Fruit fly (Drosophila melanogaster) S2 (cell line): ENCODE data around the gene Mtr4.
A peak's percentile ranks its signal among the peaks of the same experiment; 100 is the strongest.
"Not testable (repeated sequence)": the region's sequence is repeated elsewhere in the genome, so short reads cannot be mapped to it uniquely, and the experiment has no call there.

Experiments used
- CG8478 ChIP-seq: fragments of >200 bp; optimal IDR thresholded peaks from 2 replicates; lab custom pipeline; 2018
- CTCF ChIP-seq, 2 experiments: fragments of >200 bp; optimal IDR thresholded peaks; 2 replicates each; lab custom pipeline; 2018

Mtr4 gene

DNA sequence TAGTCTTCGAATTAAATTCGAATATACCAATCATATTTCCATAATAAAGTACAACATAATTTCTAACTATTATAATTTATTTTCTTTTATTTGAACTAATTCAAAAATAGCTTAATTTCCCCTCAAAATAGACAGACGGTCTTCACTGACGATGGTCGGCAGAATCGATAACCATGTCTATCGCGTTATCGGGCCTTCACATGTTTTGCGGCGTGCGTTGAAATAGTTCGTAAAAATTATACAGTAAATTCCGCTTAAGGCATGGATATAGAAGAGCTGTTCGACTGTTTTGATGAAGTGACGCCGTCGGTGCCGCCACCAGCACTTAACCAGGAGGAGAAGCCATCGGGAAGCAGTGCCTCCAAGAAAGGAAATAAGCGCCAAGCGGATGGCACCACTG, at the start of gene Mtr4:
Mtr4 (plus strand) TSS at position 168 of the 400 bp plus-strand sequence.
- TF ChIP-seq CG8478 (lab: Kevin White, UChicago), result no peak

DNA sequence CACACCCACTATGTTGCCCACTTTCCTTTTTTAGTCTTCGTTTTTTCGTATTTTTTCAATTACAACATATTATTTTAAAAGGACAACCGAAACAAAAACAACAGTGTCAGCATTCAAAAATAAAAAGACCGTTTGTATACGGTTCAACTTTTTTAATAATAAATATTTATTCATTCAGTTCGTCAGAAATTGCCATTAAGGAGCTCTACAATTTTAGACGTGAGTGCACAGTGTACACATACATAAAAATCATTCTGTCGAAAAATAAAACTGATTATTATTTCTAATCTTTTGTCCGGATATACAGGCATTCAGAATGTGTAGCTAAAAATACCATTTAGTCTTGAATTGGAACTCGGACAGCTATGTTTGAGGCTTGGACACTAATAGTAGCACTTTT, 47.2 kb upstream of the Mtr4 start, which contains the start of gene CG31827:
CG31827 (plus strand) TSS at position 301 of the 400 bp plus-strand sequence.
- TF ChIP-seq CG8478 (lab: Kevin White, UChicago); CTCF (optimal IDR thresholded peaks at IDR 0.05; lab: Kevin White, UChicago): not testable (repeated sequence)

DNA sequence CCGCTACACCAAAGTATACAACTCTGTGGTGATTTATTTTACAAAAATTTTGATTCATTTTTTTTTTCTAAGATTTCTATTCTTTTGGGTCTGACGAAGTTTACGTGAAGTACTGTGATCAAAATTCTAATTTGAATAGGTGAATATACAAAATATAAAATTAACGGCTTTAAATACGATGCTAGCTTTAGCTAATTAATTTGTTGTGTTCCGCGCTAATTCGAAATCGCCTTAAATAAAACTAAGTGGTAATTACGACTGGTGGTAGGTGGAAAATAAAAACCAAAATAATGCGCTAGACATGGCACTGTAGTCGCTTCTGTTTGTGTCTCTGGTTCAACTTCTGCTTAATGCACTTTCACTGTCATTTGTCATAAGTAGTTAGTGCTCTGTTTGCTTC, 41.1 kb upstream of the Mtr4 start, which contains the start of gene CG43924:
CG43924 (minus strand) TSS at position 101 of the 400 bp plus-strand sequence.
- not testable (repeated sequence) for TF ChIP-seq CTCF (optimal IDR thresholded peaks at IDR 0.05; lab: Kevin White, UChicago); CG8478 (lab: Kevin White, UChicago)

DNA sequence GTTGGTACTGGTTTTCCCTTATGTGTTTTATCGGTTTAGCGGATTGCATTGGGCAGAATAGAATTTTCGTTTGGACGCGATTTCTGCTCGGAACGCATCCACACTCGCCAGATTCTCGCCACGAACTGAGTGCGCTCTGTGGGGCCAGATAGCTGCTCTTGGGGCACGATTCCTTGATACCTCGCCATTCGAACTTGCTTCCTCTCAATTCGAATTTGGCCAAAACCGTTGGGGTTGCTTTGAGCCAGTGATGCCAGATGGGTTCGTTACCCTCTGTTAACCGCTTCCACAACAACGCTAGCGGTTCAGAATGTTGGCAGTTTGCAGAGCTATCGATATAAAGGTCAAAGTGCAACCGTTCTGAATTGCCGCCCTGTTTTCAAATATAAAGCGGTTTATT, 33.9 kb upstream of the Mtr4 start, which contains the start of gene stol:
stol (minus strand) TSS at position 101 of the 400 bp plus-strand sequence.
- TF ChIP-seq CTCF (optimal IDR thresholded peaks at IDR 0.05; lab: Kevin White, UChicago); CG8478 (lab: Kevin White, UChicago): not testable (repeated sequence)

DNA sequence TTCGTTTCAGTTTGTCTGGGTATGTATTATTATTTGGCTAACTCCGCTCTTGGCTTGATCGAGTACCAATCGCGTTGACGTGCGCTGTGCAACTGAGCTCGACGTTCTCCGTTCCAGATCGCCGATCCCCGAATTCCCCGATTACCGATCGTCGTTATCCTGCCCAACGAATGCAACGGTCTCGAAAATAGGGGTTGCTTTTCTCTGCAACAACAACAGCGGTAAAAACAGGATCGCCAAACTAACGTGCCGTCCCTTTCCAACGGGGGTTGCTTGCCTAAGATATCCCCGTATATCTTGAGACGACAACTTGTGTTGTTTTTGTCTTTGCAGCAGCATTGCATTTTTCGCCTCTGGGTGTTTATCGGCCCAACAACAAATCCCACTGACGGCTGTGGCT, 20.4 kb upstream of the Mtr4 start:
- TF ChIP-seq CG8478 (lab: Kevin White, UChicago) (no peak), CTCF (optimal IDR thresholded peaks at IDR 0.05; lab: Kevin White, UChicago) (no peak)

DNA sequence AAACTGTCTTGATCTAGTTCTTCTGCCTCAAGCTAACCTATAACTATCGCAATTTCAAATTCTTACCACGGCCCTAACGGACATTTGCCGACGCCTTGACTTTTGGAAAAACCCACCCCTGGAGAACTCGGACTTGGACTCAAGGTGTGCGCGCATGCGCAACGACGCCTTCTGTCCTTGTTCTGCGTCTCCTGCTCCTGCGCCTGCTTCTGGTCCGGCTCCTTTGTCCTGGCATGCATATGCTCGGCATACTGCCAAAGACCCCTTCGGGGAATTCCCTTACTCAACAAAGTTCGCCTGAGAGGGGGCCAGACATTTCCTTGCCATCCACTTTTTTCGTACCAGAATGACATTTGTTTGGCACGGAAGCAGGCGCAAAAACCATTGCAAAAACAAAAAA, 16.1 kb upstream of the Mtr4 start:
- no peak for TF ChIP-seq CTCF (optimal IDR thresholded peaks at IDR 0.05; lab: Kevin White, UChicago)
- TF ChIP-seq CG8478 (lab: Kevin White, UChicago), result no peak

DNA sequence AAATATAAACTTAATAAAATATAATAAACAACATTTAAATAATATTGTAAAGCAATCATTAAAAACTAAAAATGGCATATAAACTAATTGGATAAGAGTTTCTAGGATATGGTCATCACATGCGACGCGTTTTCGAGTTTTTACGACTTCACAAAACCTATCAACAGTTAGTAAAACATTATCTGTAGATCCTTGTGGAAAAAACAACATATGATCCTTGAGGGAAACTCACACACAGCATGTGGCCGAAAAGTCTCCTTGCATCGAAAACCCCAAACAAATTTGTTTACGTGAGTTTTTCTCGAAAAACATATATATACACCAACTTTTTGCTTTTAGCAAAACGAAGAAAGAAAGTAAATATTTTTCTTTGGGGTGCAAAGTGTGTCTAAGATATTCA, 11.1 kb upstream of the Mtr4 start:
- no peak for TF ChIP-seq CTCF (optimal IDR thresholded peaks at IDR 0.05; lab: Kevin White, UChicago)
- TF ChIP-seq CG8478 (lab: Kevin White, UChicago), result no peak

DNA sequence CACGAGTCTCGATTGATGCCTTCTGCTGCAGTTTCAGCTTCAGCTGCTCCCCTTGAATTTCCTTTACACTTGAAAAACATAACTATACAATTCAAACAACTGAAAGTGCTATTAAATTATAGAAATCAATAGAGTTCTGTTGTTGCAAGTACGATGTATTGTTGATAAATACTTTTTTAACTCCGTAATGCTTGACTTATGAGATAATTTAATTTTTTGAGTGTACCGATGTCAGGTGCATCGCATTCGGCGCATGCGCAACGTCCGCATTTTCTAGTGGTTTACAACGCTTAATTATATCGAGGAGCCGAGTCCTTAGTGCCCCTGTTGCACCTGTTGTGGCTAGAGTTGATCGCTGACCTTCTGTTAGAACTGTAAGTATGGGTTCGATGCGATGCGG, 10.6 kb upstream of the Mtr4 start:
- no peak for TF ChIP-seq CG8478 (lab: Kevin White, UChicago)
- no peak for TF ChIP-seq CTCF (optimal IDR thresholded peaks at IDR 0.05; lab: Kevin White, UChicago)

DNA sequence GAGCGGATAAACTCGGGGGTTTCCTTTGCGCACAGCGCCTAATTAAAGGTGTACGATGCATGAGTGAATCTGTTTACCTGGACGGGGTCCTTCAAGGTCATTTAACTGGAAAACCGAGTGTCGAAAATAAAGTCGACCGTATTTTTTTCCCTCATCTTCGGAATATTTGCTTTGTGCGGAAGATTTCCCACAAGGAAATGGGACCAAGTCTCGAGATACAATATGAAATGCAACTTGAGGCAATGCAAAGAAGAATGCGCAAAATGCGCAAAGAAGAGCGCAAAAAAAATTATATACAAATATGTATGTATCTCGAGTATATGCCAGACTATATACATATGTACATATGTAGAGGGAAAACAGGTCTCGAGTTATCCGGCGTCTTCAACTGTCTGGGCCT, 9.1 kb upstream of the Mtr4 start:
- no peak for TF ChIP-seq CTCF (optimal IDR thresholded peaks at IDR 0.05; lab: Kevin White, UChicago)
- no peak for TF ChIP-seq CG8478 (lab: Kevin White, UChicago)

DNA sequence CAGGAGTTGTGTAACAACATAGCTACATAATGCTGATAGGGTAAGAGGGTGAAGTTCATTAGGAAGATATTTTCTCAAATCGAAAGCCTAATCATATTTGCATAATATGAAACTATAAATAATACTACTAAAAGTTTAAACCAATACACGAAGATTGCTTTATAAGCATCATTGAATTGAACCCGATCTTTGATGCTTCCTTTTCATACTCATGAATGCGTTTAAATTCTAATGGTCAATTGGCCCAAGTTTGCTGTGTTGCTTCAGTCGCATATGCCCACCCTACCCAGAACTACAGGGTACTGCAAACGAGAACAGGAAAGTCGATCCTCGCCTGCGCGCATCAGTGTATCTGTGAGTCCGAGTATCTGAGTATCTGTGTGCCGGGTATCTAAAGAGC, 8.5 kb upstream of the Mtr4 start:
- TF ChIP-seq CG8478 (lab: Kevin White, UChicago) (no peak), CTCF (optimal IDR thresholded peaks at IDR 0.05; lab: Kevin White, UChicago) (no peak)

DNA sequence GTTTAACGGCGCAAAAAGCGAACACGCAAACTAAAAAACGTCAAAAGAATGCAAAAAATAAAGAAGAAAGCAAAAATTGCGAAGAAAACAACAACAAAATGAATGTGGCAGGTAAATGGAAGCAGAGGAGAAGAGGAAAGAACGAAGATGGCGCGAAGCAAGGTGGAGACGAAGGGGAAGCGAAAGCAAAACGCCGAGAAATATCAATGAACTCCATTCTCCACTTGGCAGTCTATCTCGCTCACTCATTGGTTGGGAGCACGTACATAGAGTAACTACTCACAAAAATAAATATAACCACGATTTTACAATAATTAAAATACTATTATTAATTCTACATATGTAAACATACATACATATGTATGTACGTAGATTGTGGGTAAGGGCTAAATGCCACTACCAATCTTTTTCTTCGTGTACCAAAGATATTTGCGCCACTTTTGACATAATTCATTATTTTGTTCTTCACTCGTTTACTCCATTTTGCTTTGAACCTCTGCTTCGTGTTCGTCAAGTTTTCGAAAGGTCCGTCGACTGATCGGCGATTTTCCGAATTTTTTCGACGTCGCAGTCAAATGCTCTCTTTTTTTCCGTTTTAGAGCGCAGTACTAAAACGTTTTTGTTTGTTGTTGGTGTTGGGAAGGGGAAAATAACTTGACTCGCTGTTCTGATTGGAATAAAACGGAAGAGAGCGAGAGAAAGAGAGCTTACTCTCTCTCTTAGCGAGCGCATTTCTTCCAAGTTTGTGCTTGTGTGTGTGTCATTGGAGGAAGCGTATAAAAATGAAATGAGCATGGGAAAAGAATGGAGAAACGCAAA, 6.8 kb upstream of the Mtr4 start:
- no peak for TF ChIP-seq CG8478 (lab: Kevin White, UChicago)
- TF ChIP-seq CTCF (optimal IDR thresholded peaks at IDR 0.05; lab: Kevin White, UChicago), result no peak

DNA sequence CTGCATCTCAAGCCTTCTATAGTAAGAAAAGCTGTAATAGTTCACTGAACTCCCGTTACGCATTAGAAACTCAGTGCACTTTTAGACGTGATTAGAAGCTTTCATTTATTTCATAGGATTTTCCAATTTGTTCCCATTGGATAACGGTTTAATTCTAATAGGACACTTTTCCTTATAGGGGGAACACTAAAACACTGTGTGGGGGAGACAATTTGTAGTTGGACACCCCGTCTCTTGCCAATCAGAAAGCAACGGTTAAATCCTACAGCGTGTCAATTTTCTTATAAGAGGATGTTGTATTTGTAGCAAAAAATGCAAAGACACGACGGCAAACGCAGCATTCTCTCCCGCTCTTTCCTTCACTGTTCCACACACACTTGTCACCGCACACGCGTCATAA, 6.1 kb upstream of the Mtr4 start:
- no peak for TF ChIP-seq CTCF (optimal IDR thresholded peaks at IDR 0.05; lab: Kevin White, UChicago)
- no peak for TF ChIP-seq CG8478 (lab: Kevin White, UChicago)

DNA sequence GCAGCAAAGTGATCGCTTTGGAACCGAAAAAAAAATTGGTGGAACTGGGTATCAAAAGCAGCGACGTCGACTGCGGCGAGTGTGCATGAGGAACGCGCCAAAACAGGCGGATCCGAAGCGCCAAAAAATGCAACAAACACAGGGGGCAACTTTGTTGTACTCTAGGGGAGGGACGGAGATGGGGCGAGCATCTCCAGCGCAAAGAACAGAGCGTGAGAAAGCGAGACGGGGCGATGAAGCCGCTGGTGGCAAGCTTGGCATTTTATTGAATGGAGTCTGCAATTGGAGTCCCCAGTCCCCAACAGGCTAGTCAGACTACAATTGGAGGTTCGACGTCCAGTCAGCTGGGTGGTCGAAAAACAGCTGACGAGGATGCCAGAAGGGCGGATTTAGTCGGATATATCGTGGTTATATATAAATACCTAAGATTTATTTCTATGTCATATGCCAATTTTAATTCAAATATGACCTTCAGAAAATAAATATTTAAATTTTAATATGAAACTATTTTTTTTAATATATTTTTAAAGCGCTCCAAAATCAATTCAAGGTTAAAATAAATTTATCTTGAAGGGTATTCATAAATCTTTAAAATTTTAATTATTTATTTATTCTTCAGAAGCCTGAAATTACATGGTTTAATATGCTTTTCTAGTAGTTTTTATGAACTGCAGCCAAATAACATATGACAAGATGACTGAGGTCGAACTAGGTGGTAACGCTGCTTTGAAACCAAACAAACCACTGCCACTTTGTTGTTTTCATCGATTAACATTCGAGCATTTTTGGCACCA, 5.3 kb upstream of the Mtr4 start:
- no peak for TF ChIP-seq CG8478 (lab: Kevin White, UChicago)
- TF ChIP-seq CTCF (optimal IDR thresholded peaks at IDR 0.05; lab: Kevin White, UChicago), result no peak

DNA sequence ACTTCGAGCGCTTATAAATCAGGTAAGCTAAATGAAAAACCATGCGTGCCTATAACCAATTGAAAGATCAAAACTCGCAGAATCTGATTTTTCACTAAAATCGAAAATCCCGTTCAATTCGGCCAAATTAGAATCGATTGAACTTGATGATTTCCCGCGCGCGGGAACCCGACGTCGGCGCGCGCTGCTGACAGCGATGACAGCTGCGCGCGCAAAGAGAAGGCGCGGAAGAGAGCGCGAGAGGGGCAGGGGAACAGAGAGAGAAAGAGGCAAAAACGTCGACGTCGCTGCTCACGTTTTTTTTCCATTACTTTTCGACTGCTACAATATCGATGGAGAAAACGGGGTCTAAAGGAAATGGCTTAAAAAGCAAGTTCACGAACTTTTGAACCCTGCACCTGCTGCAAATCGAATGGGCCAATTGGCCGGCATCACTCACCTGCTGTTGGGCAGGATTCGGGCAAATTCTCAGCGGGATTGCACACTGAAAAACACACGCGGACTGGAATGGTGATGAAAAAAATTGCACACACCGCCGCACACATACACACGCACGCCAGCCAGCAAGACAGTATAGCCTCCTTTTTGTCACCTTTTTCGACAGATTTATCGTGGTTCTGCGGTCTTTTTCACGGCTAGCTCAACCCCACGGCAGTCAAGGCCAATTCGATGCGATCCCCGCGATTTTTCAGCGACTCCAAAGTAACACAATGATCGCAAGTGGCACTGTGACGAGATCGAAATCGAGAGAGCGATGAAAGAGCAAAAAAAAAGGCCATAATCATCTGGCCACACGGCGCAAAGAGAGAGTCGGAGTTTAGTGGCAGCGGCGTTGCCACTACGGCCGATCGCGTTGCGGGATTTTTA, 4.4 kb upstream of the Mtr4 start, which contains the start of gene CycE:
CycE (minus strand) TSS at position 757 of the 867 bp plus-strand sequence.
- TF ChIP-seq CTCF (optimal IDR thresholded peaks at IDR 0.05; lab: Kevin White, UChicago) (peak in 1 of 2 experiments; percentile 23), CG8478 (lab: Kevin White, UChicago) (no peak)
